Worm (Caenorhabditis elegans) whole organism, L4 larva: Measurements from ENCODE around the gene spt-5.

ENCODE experiments used
- aly-2 ChIP-seq: sonication (generic microtip); optimal IDR thresholded peaks from 2 replicates; lab custom pipeline; 2018; ENCODE audit warnings: missing biosample characterization, missing genetic modification characterization
- cey-2 ChIP-seq: sonication (generic microtip); optimal IDR thresholded peaks from 3 replicates; lab custom pipeline; 2017; ENCODE audit warnings: missing genetic modification characterization, mild to moderate bottlenecking, missing compliant biosample characterization, antibody characterized with exemption, borderline replicate concordance; ENCODE audit not compliant: insufficient read depth
- nhr-237 ChIP-seq: sonication (generic microtip); optimal IDR thresholded peaks from 2 replicates; lab custom pipeline; 2017; ENCODE audit warnings: missing biosample characterization, missing genetic modification characterization
- pha-4 ChIP-seq, 2 experiments: fragments of 150-350 bp in 1 of 2; fragments of 200-800 bp in 1 of 2; sonication (Bioruptor generic) in 1 of 2; IDR thresholded peaks in 1 of 2; optimal IDR thresholded peaks in 1 of 2; 2 replicates each; pipeline versions ENCODE4 v1.3.6 to Lab custom; 2014 to 2022; ENCODE audit warnings: missing genetic modification characterization in 2 of 2, missing genetic modification reagents in 2 of 2, missing biosample characterization in 1 of 2, missing compliant biosample characterization in 1 of 2
- skn-1 ChIP-seq: fragments of 150-350 bp; optimal IDR thresholded peaks from 2 replicates; lab custom pipeline; 2014; ENCODE audit warnings: missing biosample characterization, missing genetic modification characterization
- ztf-11 ChIP-seq: fragments of 150-350 bp; optimal IDR thresholded peaks from 2 replicates; lab custom pipeline; 2014; ENCODE audit warnings: missing biosample characterization, missing genetic modification characterization

ce11 chrIV:12018920-12019319 lies 32.4 kb upstream of the spt-5 start:
- no peak for TF ChIP-seq nhr-237 (tag; lab: Kevin White, UChicago)
- TF ChIP-seq ztf-11 (tag; lab: Kevin White, UChicago) = no peak
- TF ChIP-seq aly-2 (tag; lab: Kevin White, UChicago) = no peak
- no peak for TF ChIP-seq skn-1 (tag; lab: Kevin White, UChicago)
- TF ChIP-seq pha-4 (GFP tag; IDR thresholded peaks at IDR 0.05; lab: Robert Waterston, UW) = no peak
- no peak for TF ChIP-seq pha-4 (tag; optimal IDR thresholded peaks at IDR 0.05; lab: Kevin White, UChicago)
- no peak for TF ChIP-seq cey-2 (tag; lab: Kevin White, UChicago)
